Fruit fly (Drosophila melanogaster) whole organism, embryonic: Measurements from ENCODE around the gene CG43402.

Experiments used
- Atf-2 ChIP-seq: fragments of 200-800 bp; sonication (Bioruptor generic); optimal IDR thresholded peaks from 2 replicates; lab custom pipeline; 2016; ENCODE audit warnings: missing biosample characterization, missing genetic modification characterization
- CG6765 ChIP-seq: fragments of 200-800 bp; sonication (Bioruptor generic); optimal IDR thresholded peaks from 3 replicates; lab custom pipeline; 2017; ENCODE audit warnings: missing biosample characterization, mild to moderate bottlenecking, missing genetic modification characterization
- Optix ChIP-seq: fragments of 200-800 bp; sonication (Bioruptor generic); IDR thresholded peaks from 3 replicates; pipeline ENCODE4 v1.3.6; 2022; ENCODE audit warnings: missing biosample characterization, missing genetic modification characterization
- chn ChIP-seq: fragments of 200-800 bp; sonication (Bioruptor generic); optimal IDR thresholded peaks from 2 replicates; lab custom pipeline; 2016; ENCODE audit warnings: missing biosample characterization, missing genetic modification characterization
- exex ChIP-seq: fragments of 200-800 bp; sonication (Bioruptor generic); optimal IDR thresholded peaks from 4 replicates; lab custom pipeline; 2018; ENCODE audit warnings: missing biosample characterization, mild to moderate bottlenecking, missing genetic modification characterization, moderate library complexity
- fru ChIP-seq: fragments of >200 bp; optimal IDR thresholded peaks from 2 replicates; lab custom pipeline; 2017
- knrl ChIP-seq: fragments of 200-800 bp; sonication (Bioruptor generic); IDR thresholded peaks from 3 replicates; pipeline ENCODE4 v1.3.6; 2022; ENCODE audit warnings: missing biosample characterization, missing genetic modification characterization; ENCODE audit not compliant: partially characterized antibody

DNA sequence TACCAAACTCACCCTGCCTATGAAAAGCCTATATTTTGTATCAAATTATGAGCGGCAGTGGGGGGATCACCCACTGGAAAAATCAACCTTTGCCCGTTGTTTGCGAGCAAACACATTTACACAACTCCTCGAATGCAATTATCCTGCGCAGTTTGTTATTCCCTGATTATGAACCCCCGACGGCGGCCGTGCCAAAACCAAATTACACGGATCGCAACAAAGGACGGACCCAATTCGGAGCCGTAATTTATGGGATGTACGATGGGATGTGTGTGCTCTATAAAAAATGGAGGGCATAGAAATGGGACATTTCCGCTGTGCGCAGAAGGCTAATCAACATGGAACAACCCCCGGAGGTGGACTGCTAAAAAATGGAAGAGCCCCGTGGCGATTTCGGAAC lies 6.9 kb upstream of the CG43402 start:
- TF ChIP-seq chn (no peak), CG6765 (GFP tag; lab: Kevin White, UChicago) (no peak), Optix (GFP tag; lab: Robert Waterston, UW) (no peak), knrl (GFP tag; lab: Robert Waterston, UW) (no peak), fru (lab: Kevin White, UChicago) (no peak), Atf-2 (GFP tag; lab: Kevin White, UChicago) (no peak), exex (no peak)
